Worm (Caenorhabditis elegans) whole organism, midembryonic: ENCODE measurements around the gene aco-2.

Experiments
- T22C8.4 ChIP-seq: fragments of 200-800 bp; sonication (Bioruptor generic); IDR thresholded peaks from 2 replicates; pipeline ENCODE4 v1.3.6; 2022; ENCODE audit warnings: missing genetic modification characterization, missing compliant biosample characterization
- cog-1 ChIP-seq: sonication (generic microtip); optimal IDR thresholded peaks from 2 replicates; lab custom pipeline; 2016; ENCODE audit warnings: missing genetic modification characterization, missing compliant biosample characterization
- flt-1 ChIP-seq: fragments of 200-800 bp; sonication (Bioruptor generic); IDR thresholded peaks from 2 replicates; pipeline ENCODE4 v1.3.6; 2022; ENCODE audit warnings: missing genetic modification characterization, missing compliant biosample characterization
- klf-2 ChIP-seq: fragments of 200-800 bp; sonication (Bioruptor generic); conservative IDR thresholded peaks from 2 replicates; pipeline ENCODE4 v1.3.6; 2022; ENCODE audit warnings: missing genetic modification reagents, missing genetic modification characterization, missing compliant biosample characterization
- med-1 ChIP-seq: sonication (generic microtip); optimal IDR thresholded peaks from 2 replicates; lab custom pipeline; 2017; ENCODE audit warnings: missing genetic modification characterization, mild to moderate bottlenecking, missing compliant biosample characterization, antibody characterized with exemption, missing genetic modification reagents; ENCODE audit not compliant: insufficient read depth
- ztf-23 ChIP-seq: fragments of 200-800 bp; sonication (Bioruptor generic); IDR thresholded peaks from 2 replicates; pipeline ENCODE4 v1.3.6; 2022; ENCODE audit warnings: missing genetic modification reagents, missing genetic modification characterization, missing compliant biosample characterization
- ztf-29 ChIP-seq: fragments of 200-800 bp; sonication (Bioruptor generic); IDR thresholded peaks from 2 replicates; pipeline ENCODE4 v1.3.6; 2022; ENCODE audit warnings: missing genetic modification reagents, missing genetic modification characterization, missing compliant biosample characterization

DNA sequence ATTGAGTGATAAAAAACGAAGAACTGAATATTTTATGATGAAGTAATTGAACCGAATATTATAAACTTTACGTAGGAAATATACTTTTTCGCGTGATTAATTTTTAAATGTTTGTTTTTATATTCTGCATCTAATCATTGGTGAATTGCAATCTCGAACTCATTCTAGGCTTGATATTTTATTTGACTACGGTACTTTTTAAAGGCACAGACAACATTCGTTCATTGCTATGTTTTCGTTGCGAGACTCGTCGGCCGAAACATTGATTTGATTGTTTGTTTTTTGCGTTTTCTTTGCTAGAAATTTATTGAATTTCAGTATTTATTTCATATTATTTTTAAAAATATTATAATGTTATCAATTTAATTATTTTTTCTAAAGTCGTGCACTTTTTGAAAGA lies 4.3 kb downstream of the aco-2 start, which contains the start of gene C06G4.4:
- TF ChIP-seq flt-1 (no peak), klf-2 (GFP tag; lab: Robert Waterston, UW) (no peak), ztf-29 (GFP tag; lab: Robert Waterston, UW) (no peak), T22C8.4 (GFP tag; lab: Robert Waterston, UW) (no peak), med-1 (GFP tag; lab: Kevin White, UChicago) (no peak), ztf-23 (no peak), cog-1 (tag; lab: Kevin White, UChicago) (no peak)
